Fruit fly (Drosophila melanogaster) whole organism, embryonic: ENCODE data around the gene Kmn2.

Experiments
- Ada2b ChIP-seq: fragments of 200-800 bp; sonication (Bioruptor generic); IDR thresholded peaks from 2 replicates; pipeline ENCODE4 v1.3.6; 2022; ENCODE audit warnings: missing biosample characterization, missing genetic modification characterization
- Aef1 ChIP-seq: fragments of 200-800 bp; sonication (Bioruptor generic); IDR thresholded peaks from 3 replicates; pipeline ENCODE4 v1.3.6; 2022; ENCODE audit warnings: missing biosample characterization, missing genetic modification characterization
- B-H1 ChIP-seq: fragments of 200-800 bp; sonication (Bioruptor generic); IDR thresholded peaks from 3 replicates; pipeline ENCODE4 v1.3.6; 2022; ENCODE audit warnings: missing biosample characterization, missing genetic modification characterization
- C15 ChIP-seq: fragments of 200-800 bp; sonication (Bioruptor generic); IDR thresholded peaks from 3 replicates; pipeline ENCODE4 v1.3.6; 2022; ENCODE audit warnings: missing biosample characterization, missing genetic modification characterization
- CG10209 ChIP-seq: fragments of 200-800 bp; sonication (Bioruptor generic); optimal IDR thresholded peaks from 3 replicates; lab custom pipeline; 2017; ENCODE audit warnings: missing biosample characterization, mild to moderate bottlenecking, missing genetic modification characterization, missing genetic modification reagents
- CG10267 ChIP-seq: fragments of 200-800 bp; sonication (Bioruptor generic); optimal IDR thresholded peaks from 2 replicates; lab custom pipeline; 2018; ENCODE audit warnings: missing biosample characterization, mild to moderate bottlenecking, missing genetic modification characterization, moderate library complexity
- CG12155 ChIP-seq: fragments of 200-800 bp; sonication (Bioruptor generic); optimal IDR thresholded peaks from 3 replicates; lab custom pipeline; 2016; ENCODE audit warnings: missing biosample characterization, missing genetic modification characterization
- CG1603 ChIP-seq: fragments of 200-800 bp; sonication (Bioruptor generic); optimal IDR thresholded peaks from 2 replicates; lab custom pipeline; 2019; ENCODE audit warnings: missing biosample characterization, mild to moderate bottlenecking, missing genetic modification characterization, moderate library complexity
- CG18011 ChIP-seq: fragments of 200-800 bp; sonication (Bioruptor generic); optimal IDR thresholded peaks from 2 replicates; lab custom pipeline; 2017; ENCODE audit warnings: missing biosample characterization, missing genetic modification characterization, mild to moderate bottlenecking, moderate library complexity, missing genotype
- CG2120 ChIP-seq: fragments of 200-800 bp; sonication (Bioruptor generic); optimal IDR thresholded peaks from 3 replicates; lab custom pipeline; 2016; ENCODE audit warnings: missing biosample characterization, missing genetic modification characterization
- CG2202 ChIP-seq: fragments of 200-800 bp; sonication (Bioruptor generic); optimal IDR thresholded peaks from 2 replicates; lab custom pipeline; 2018; ENCODE audit warnings: missing biosample characterization, mild to moderate bottlenecking, missing genetic modification characterization
- CG31441 ChIP-seq: fragments of 200-800 bp; sonication (Bioruptor generic); IDR thresholded peaks from 2 replicates; pipeline ENCODE4 v1.3.6; 2022; ENCODE audit warnings: missing biosample characterization, missing genetic modification characterization
- CG3407 ChIP-seq: fragments of 200-800 bp; sonication (Bioruptor generic); optimal IDR thresholded peaks from 2 replicates; lab custom pipeline; 2018; ENCODE audit warnings: missing biosample characterization, mild to moderate bottlenecking, missing genetic modification characterization
- CG34376 ChIP-seq: fragments of 200-800 bp; sonication (Bioruptor generic); optimal IDR thresholded peaks from 2 replicates; lab custom pipeline; 2018; ENCODE audit warnings: missing biosample characterization, mild to moderate bottlenecking, missing genetic modification characterization
- CG42726 ChIP-seq: fragments of 200-800 bp; sonication (Bioruptor generic); IDR thresholded peaks from 2 replicates; pipeline ENCODE4 v1.3.6; 2022; ENCODE audit warnings: missing biosample characterization, missing genetic modification characterization; ENCODE audit not compliant: partially characterized antibody
- CG4707 ChIP-seq: fragments of 200-800 bp; sonication (Bioruptor generic); optimal IDR thresholded peaks from 2 replicates; lab custom pipeline; 2018; ENCODE audit warnings: missing biosample characterization, mild to moderate bottlenecking, missing genetic modification characterization, moderate library complexity
- CG6654 ChIP-seq: fragments of 200-800 bp; sonication (Bioruptor generic); optimal IDR thresholded peaks from 2 replicates; lab custom pipeline; 2017; ENCODE audit warnings: missing biosample characterization, mild to moderate bottlenecking, missing genetic modification characterization
- CG9817 ChIP-seq: fragments of 200-800 bp; sonication (Bioruptor generic); optimal IDR thresholded peaks from 2 replicates; lab custom pipeline; 2018; ENCODE audit warnings: missing biosample characterization, mild to moderate bottlenecking, missing genetic modification characterization, moderate library complexity
- CG9876 ChIP-seq: fragments of 200-800 bp; sonication (Bioruptor generic); optimal IDR thresholded peaks from 2 replicates; lab custom pipeline; 2016; ENCODE audit warnings: missing biosample characterization, missing genetic modification characterization
- E2f1 ChIP-seq: fragments of 200-800 bp; sonication (Bioruptor generic); IDR thresholded peaks from 2 replicates; pipeline ENCODE4 v1.3.6; 2022; ENCODE audit warnings: missing biosample characterization, missing genetic modification characterization
- Ets97D ChIP-seq: fragments of 200-800 bp; sonication (Bioruptor generic); optimal IDR thresholded peaks from 3 replicates; lab custom pipeline; 2016; ENCODE audit warnings: missing biosample characterization, missing genetic modification characterization
- Hr39 ChIP-seq: fragments of >200 bp; optimal IDR thresholded peaks from 2 replicates; lab custom pipeline; 2017
- Hr78 ChIP-seq, 2 experiments: fragments of 200-800 bp in 1 of 2; fragments of >200 bp in 1 of 2; sonication (Bioruptor generic) in 1 of 2; optimal IDR thresholded peaks; 2 replicates each; lab custom pipeline; 2017 to 2019; ENCODE audit warnings: missing biosample characterization in 2 of 2, missing genetic modification characterization in 2 of 2, mild to moderate bottlenecking in 1 of 2, moderate library complexity in 1 of 2
- Jarid2 ChIP-seq: fragments of 200-800 bp; sonication (Bioruptor generic); optimal IDR thresholded peaks from 3 replicates; lab custom pipeline; 2017; ENCODE audit warnings: mild to moderate bottlenecking, missing biosample characterization, missing genetic modification reagents, missing genetic modification characterization
- Lpt ChIP-seq: fragments of >200 bp; optimal IDR thresholded peaks from 2 replicates; lab custom pipeline; 2018; ENCODE audit warnings: missing biosample characterization, missing genetic modification characterization
- Sry-β ChIP-seq: fragments of 200-800 bp; sonication (Bioruptor generic); optimal IDR thresholded peaks from 2 replicates; lab custom pipeline; 2018; ENCODE audit warnings: missing biosample characterization, mild to moderate bottlenecking, missing genetic modification characterization, moderate library complexity
- Trl ChIP-seq, 3 experiments: fragments of >200 bp in 2 of 3; fragments of 200-800 bp in 1 of 3; sonication (Bioruptor generic) in 1 of 3; optimal IDR thresholded peaks; 2 replicates in 1 of 3; 3 replicates in 2 of 3; lab custom pipeline; 2016 to 2017; ENCODE audit warnings: missing biosample characterization in 1 of 3, missing genetic modification characterization in 1 of 3
- al ChIP-seq: fragments of 200-800 bp; sonication (Bioruptor generic); IDR thresholded peaks from 2 replicates; pipeline ENCODE4 v1.3.6; 2022; ENCODE audit warnings: missing biosample characterization, missing genetic modification characterization
- bsh ChIP-seq, 2 experiments: fragments of 200-800 bp; sonication (Bioruptor generic); optimal IDR thresholded peaks; 2 replicates each; lab custom pipeline; 2017 to 2018; ENCODE audit warnings: mild to moderate bottlenecking in 2 of 2, missing biosample characterization in 2 of 2, missing genetic modification characterization in 2 of 2, moderate library complexity in 1 of 2
- chn ChIP-seq: fragments of 200-800 bp; sonication (Bioruptor generic); optimal IDR thresholded peaks from 2 replicates; lab custom pipeline; 2016; ENCODE audit warnings: missing biosample characterization, missing genetic modification characterization
- emc ChIP-seq: fragments of 200-800 bp; sonication (Bioruptor generic); optimal IDR thresholded peaks from 2 replicates; lab custom pipeline; 2016; ENCODE audit warnings: missing biosample characterization, missing genetic modification characterization
- gcm2 ChIP-seq: fragments of 200-800 bp; sonication (Bioruptor generic); optimal IDR thresholded peaks from 2 replicates; lab custom pipeline; 2016; ENCODE audit warnings: missing biosample characterization, missing genetic modification characterization
- hkb ChIP-seq, 2 experiments: fragments of 200-800 bp in 1 of 2; fragments of >200 bp in 1 of 2; sonication (Bioruptor generic) in 1 of 2; IDR thresholded peaks in 1 of 2; optimal IDR thresholded peaks in 1 of 2; 2 replicates each; pipeline versions ENCODE4 v1.3.6 to Lab custom; 2017 to 2022; ENCODE audit warnings: missing biosample characterization in 1 of 2, missing genetic modification characterization in 1 of 2
- lilli ChIP-seq: fragments of 200-800 bp; sonication (Bioruptor generic); optimal IDR thresholded peaks from 3 replicates; lab custom pipeline; 2016; ENCODE audit warnings: missing biosample characterization, missing genetic modification characterization
- luna ChIP-seq: fragments of 200-800 bp; sonication (Bioruptor generic); optimal IDR thresholded peaks from 2 replicates; lab custom pipeline; 2016; ENCODE audit warnings: missing biosample characterization, missing genetic modification characterization
- mam ChIP-seq: fragments of 200-800 bp; sonication (Bioruptor generic); optimal IDR thresholded peaks from 3 replicates; lab custom pipeline; 2016; ENCODE audit warnings: missing biosample characterization, missing genetic modification characterization
- nerfin-1 ChIP-seq: fragments of 200-800 bp; sonication (Bioruptor generic); optimal IDR thresholded peaks from 3 replicates; lab custom pipeline; 2019; ENCODE audit warnings: missing biosample characterization, mild to moderate bottlenecking, missing genetic modification characterization, moderate library complexity
- nom ChIP-seq: fragments of 200-800 bp; sonication (Bioruptor generic); optimal IDR thresholded peaks from 2 replicates; lab custom pipeline; 2017; ENCODE audit warnings: missing biosample characterization, missing genetic modification characterization, mild to moderate bottlenecking, moderate library complexity, missing genetic modification reagents
- org-1 ChIP-seq: fragments of 200-800 bp; sonication (Bioruptor generic); optimal IDR thresholded peaks from 2 replicates; lab custom pipeline; 2017; ENCODE audit warnings: missing biosample characterization, missing genetic modification characterization
- pb ChIP-seq: fragments of 200-800 bp; sonication (Bioruptor generic); optimal IDR thresholded peaks from 3 replicates; lab custom pipeline; 2016; ENCODE audit warnings: missing biosample characterization, missing genetic modification characterization
- pros ChIP-seq: fragments of 200-800 bp; sonication (Bioruptor generic); optimal IDR thresholded peaks from 3 replicates; lab custom pipeline; 2019; ENCODE audit warnings: missing biosample characterization, mild to moderate bottlenecking, missing genetic modification characterization, moderate library complexity
- repo ChIP-seq: fragments of 200-800 bp; sonication (Bioruptor generic); optimal IDR thresholded peaks from 2 replicates; lab custom pipeline; 2016; ENCODE audit warnings: missing biosample characterization, missing genetic modification characterization
- schlank ChIP-seq: fragments of 200-800 bp; sonication (Bioruptor generic); optimal IDR thresholded peaks from 2 replicates; lab custom pipeline; 2018; ENCODE audit warnings: missing biosample characterization, mild to moderate bottlenecking, missing genetic modification characterization
- sens ChIP-seq: fragments of 200-800 bp; sonication (Bioruptor generic); peaks from one replicate; lab custom pipeline; 2016; ENCODE audit warnings: missing biosample characterization, missing genetic modification characterization
- sens-2 ChIP-seq: fragments of 200-800 bp; sonication (Bioruptor generic); IDR thresholded peaks from 2 replicates; pipeline ENCODE4 v1.3.6; 2022; ENCODE audit warnings: missing biosample characterization, missing genetic modification characterization
- sima ChIP-seq: fragments of 200-800 bp; sonication (Bioruptor generic); optimal IDR thresholded peaks from 2 replicates; lab custom pipeline; 2016; ENCODE audit warnings: missing biosample characterization, missing genetic modification characterization
- slou ChIP-seq: fragments of 200-800 bp; sonication (Bioruptor generic); optimal IDR thresholded peaks from 3 replicates; lab custom pipeline; 2016; ENCODE audit warnings: missing biosample characterization, missing genetic modification characterization
- ssp ChIP-seq: fragments of 200-800 bp; sonication (Bioruptor generic); IDR thresholded peaks from 2 replicates; pipeline ENCODE4 v1.3.6; 2022; ENCODE audit warnings: missing biosample characterization, missing genetic modification characterization
- tin ChIP-seq: fragments of 200-800 bp; sonication (Bioruptor generic); optimal IDR thresholded peaks from 3 replicates; lab custom pipeline; 2016; ENCODE audit warnings: missing biosample characterization, missing genetic modification characterization

The Kmn2 gene

dm6 chr3R:8037896-8038295 lies 36.8 kb upstream of the Kmn2 start (continued):
- TF ChIP-seq CG31441 (GFP tag; lab: Robert Waterston, UW) (peak; percentile 41; the same call in 1 of the 2 replicates), CG34376 (GFP tag; lab: Kevin White, UChicago) (no peak), CG10267 (no peak), slou (GFP tag; lab: Kevin White, UChicago) (no peak), tin (GFP tag; lab: Kevin White, UChicago) (peak; percentile 15), repo (GFP tag; lab: Kevin White, UChicago) (no peak), B-H1 (no peak; the same call in 2 of the 3 replicates), bsh (GFP tag; optimal IDR thresholded peaks at IDR 0.05; lab: Kevin White, UChicago) (peak in 1 of 2 experiments; percentile 51), Hr39 (lab: Kevin White, UChicago) (no peak), CG9876 (no peak), Ets97D (no peak), CG10209 (GFP tag; lab: Kevin White, UChicago) (no peak)

- TF ChIP-seq sens-2 (GFP tag; lab: Robert Waterston, UW) (no peak), Ada2b (GFP tag; lab: Robert Waterston, UW) (no peak; the same call in 1 of the 2 replicates), emc (GFP tag; lab: Kevin White, UChicago) (no peak), gcm2 (GFP tag; lab: Kevin White, UChicago) (no peak), CG34376 (GFP tag; lab: Kevin White, UChicago) (peak; percentile 20), CG4707 (GFP tag; lab: Kevin White, UChicago) (no peak), CG9817 (tag; lab: Kevin White, UChicago) (peak; percentile 17), Trl (optimal IDR thresholded peaks at IDR 0.05; lab: Kevin White, UChicago) (no peak), Trl (GFP tag; optimal IDR thresholded peaks at IDR 0.05; lab: Kevin White, UChicago) (no peak), CG3407 (GFP tag; lab: Kevin White, UChicago) (no peak), Jarid2 (GFP tag; lab: Kevin White, UChicago) (no peak), CG1603 (tag; lab: Kevin White, UChicago) (no peak), Lpt (GFP tag; lab: Kevin White, UChicago) (no peak), Sry-β (GFP tag; lab: Kevin White, UChicago) (peak; percentile 89), CG42726 (GFP tag; lab: Robert Waterston, UW) (no peak), org-1 (GFP tag; lab: Kevin White, UChicago) (no peak), ssp (no peak), chn (GFP tag; lab: Kevin White, UChicago) (no peak), Aef1 (0 out of 3 replicates have a peak, but pooled peaks have one; percentile 20), lilli (peak; percentile 40), hkb (optimal IDR thresholded peaks at IDR 0.05; lab: Kevin White, UChicago) (no peak), hkb (GFP tag; IDR thresholded peaks at IDR 0.05; lab: Robert Waterston, UW) (no peak), schlank (tag; lab: Kevin White, UChicago) (no peak), luna (GFP tag; lab: Kevin White, UChicago) (no peak), nom (peak; percentile 24), pb (GFP tag; lab: Kevin White, UChicago) (no peak), E2f1 (GFP tag; lab: Robert Waterston, UW) (no peak), nerfin-1 (tag; lab: Kevin White, UChicago) (peak; percentile 34), CG12155 (GFP tag; lab: Kevin White, UChicago) (no peak), CG2120 (peak; percentile 59), sens (GFP tag; lab: Kevin White, UChicago) (peak; percentile 87), CG6654 (GFP tag; lab: Kevin White, UChicago) (no peak), sima (GFP tag; lab: Kevin White, UChicago) (no peak), pros (GFP tag; lab: Kevin White, UChicago) (no peak), Hr78 (GFP tag; optimal IDR thresholded peaks at IDR 0.05; lab: Kevin White, UChicago) (peak in 1 of 2 experiments; percentile 86), CG18011 (GFP tag; lab: Kevin White, UChicago) (no peak), mam (GFP tag; lab: Kevin White, UChicago) (peak; percentile 78), al (GFP tag; lab: Robert Waterston, UW) (peak; percentile 35; the same call in 1 of the 2 replicates), C15 (no peak), CG2202 (tag; lab: Kevin White, UChicago) (no peak)
Observed at dm6 chr3R:8032923-8033478, 31.9 kb upstream of the Kmn2 start, which contains the start of the genes CG11035 and unc-45. Gene CG11035 (minus strand): TSS chr3R:8033009. Gene unc-45 (plus strand): TSS chr3R:8033301.
